Worm (Caenorhabditis elegans): ENCODE results near the gene W03C9.8.
A peak's percentile ranks its signal among the peaks of the same experiment; 100 is the strongest.

W03C9.8 gene

DNA sequence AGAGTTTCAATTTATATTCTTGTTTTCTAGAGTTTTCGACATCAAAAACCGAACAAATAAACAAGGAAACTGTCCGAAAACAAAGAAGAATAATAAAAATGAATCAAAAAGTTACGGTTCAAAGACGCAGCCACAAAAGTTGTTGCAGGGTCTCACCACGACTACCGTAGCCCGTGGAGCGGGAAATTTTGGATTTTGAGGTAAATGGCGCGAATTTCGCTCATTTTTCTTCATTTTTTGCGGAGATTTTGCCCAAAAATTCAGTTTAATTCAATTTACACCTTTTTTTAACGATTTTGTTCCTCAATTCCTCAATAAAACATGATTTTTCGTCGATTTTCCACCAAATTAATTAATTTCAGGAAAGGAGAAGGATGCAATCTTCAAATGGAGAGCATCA, 19.7 kb downstream of the W03C9.8 start, which contains the start of gene mex-1:
Gene mex-1, plus strand, starts transcription at position 363 of the 400 bp plus-strand sequence.
- TF ChIP-seq nhr-85 (tag), result no peak
- no peak for TF ChIP-seq pag-3 (tag; optimal IDR thresholded peaks at IDR 0.05; ENCODE audit: borderline replicate concordance, insufficient read depth)
- no peak for TF ChIP-seq nhr-47 (tag; optimal IDR thresholded peaks at IDR 0.05)
- no peak for TF ChIP-seq skn-1 (tag; optimal IDR thresholded peaks at IDR 0.05)
- TF ChIP-seq rnt-1 (tag; optimal IDR thresholded peaks at IDR 0.05), result no peak
- TF ChIP-seq unc-62 (GFP tag; optimal IDR thresholded peaks at IDR 0.05), result no peak

ce11 chrII:11969033-11969432, 20.5 kb downstream of the W03C9.8 start:
- TF ChIP-seq irx-1 (tag; optimal IDR thresholded peaks at IDR 0.05) (no peak), ama-1 (optimal IDR thresholded peaks at IDR 0.05) (no peak), dpl-1 (GFP tag; optimal IDR thresholded peaks at IDR 0.05) (no peak), grh-1 (GFP tag; IDR thresholded peaks at IDR 0.05) (no peak), jun-1 (tag; optimal IDR thresholded peaks at IDR 0.05) (no peak), mep-1 (tag; optimal IDR thresholded peaks at IDR 0.05) (no peak), fkh-4 (tag; optimal IDR thresholded peaks at IDR 0.05; ENCODE audit: borderline replicate concordance) (no peak), zag-1 (tag; optimal IDR thresholded peaks at IDR 0.05) (no peak), ztf-4 (tag; optimal IDR thresholded peaks at IDR 0.05) (no peak), swsn-7 (tag; optimal IDR thresholded peaks at IDR 0.05) (no peak), unc-62 (GFP tag; optimal IDR thresholded peaks at IDR 0.05) (no peak), unc-86 (tag; optimal IDR thresholded peaks at IDR 0.05) (no peak), lin-15B (tag; optimal IDR thresholded peaks at IDR 0.05) (no peak), lsy-2 (tag; optimal IDR thresholded peaks at IDR 0.05) (no peak), nhr-12 (tag; optimal IDR thresholded peaks at IDR 0.05) (no peak), hlh-17 (GFP tag; optimal IDR thresholded peaks at IDR 0.05; ENCODE audit: borderline replicate concordance) (no peak), fkh-10 (GFP tag; optimal IDR thresholded peaks at IDR 0.05) (no peak), alr-1 (tag; optimal IDR thresholded peaks at IDR 0.05; ENCODE audit: borderline replicate concordance) (no peak)

- TF ChIP-seq xbp-1 (tag; optimal IDR thresholded peaks at IDR 0.05), result no peak
These were observed 22.6 kb downstream of the W03C9.8 start for ce11 chrII:11971009-11971636.

- TF ChIP-seq C34B4.2 (tag; optimal IDR thresholded peaks at IDR 0.05) (no peak), unc-130 (tag; optimal IDR thresholded peaks at IDR 0.05) (no peak), unc-30 (tag; optimal IDR thresholded peaks at IDR 0.05) (no peak), mep-1 (tag; optimal IDR thresholded peaks at IDR 0.05) (no peak), sup-37 (GFP tag; optimal IDR thresholded peaks at IDR 0.05) (no peak), elt-2 (tag; optimal IDR thresholded peaks at IDR 0.05) (no peak), egl-27 (tag; optimal IDR thresholded peaks at IDR 0.05) (no peak), isw-1 (GFP tag; IDR thresholded peaks at IDR 0.05) (no peak), ceh-8 (GFP tag; optimal IDR thresholded peaks at IDR 0.05) (no peak), unc-86 (tag; optimal IDR thresholded peaks at IDR 0.05) (no peak), egl-13 (tag; optimal IDR thresholded peaks at IDR 0.05) (no peak), nhr-85 (tag) (no peak), lin-15B (tag; optimal IDR thresholded peaks at IDR 0.05) (no peak), fkh-8 (tag; optimal IDR thresholded peaks at IDR 0.05) (no peak)
These were observed 23.7 kb downstream of the W03C9.8 start for ce11 chrII:11972266-11972665.

DNA sequence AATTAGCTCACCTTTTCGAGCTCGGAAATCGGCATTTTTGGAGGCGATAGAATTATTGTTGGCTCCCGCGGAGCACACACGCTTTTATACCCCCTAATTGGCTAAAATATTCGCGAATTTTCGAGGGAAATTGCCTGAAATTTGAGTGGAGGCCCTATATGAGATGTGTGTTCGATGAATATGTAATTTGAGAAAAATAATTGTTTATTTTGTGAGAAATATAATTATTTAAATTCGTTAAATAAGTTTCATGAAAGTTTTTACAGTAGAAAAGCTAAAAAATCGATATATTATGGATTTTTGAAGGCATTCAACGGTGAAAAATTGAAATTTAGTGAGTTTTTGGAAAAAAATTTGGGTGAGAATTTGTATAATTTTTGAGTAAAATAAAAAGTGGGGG, 25.1 kb downstream of the W03C9.8 start, which contains the start of gene acbp-6:
Gene acbp-6, minus strand, starts transcription at position 101 of the 400 bp plus-strand sequence.
- TF ChIP-seq lin-13 (GFP tag; optimal IDR thresholded peaks at IDR 0.05) (peak; percentile 19), unc-62 (GFP tag; optimal IDR thresholded peaks at IDR 0.05) (no peak)

Data from whole organism, L1 larva.